Fruit fly (Drosophila melanogaster) whole organism, embryonic: ENCODE measurements around the gene natalisin.

Source experiments
- ATbp ChIP-seq: fragments of 200-800 bp; sonication (Bioruptor generic); optimal IDR thresholded peaks from 2 replicates; lab custom pipeline; 2017; ENCODE audit warnings: missing biosample characterization, mild to moderate bottlenecking, missing genetic modification characterization, missing genetic modification reagents
- CG8290 ChIP-seq, 3 experiments: fragments of 200-800 bp; sonication (Bioruptor generic); optimal IDR thresholded peaks; 2 replicates each; lab custom pipeline; 2016 to 2019; ENCODE audit warnings: missing biosample characterization in 3 of 3, missing genetic modification characterization in 3 of 3, mild to moderate bottlenecking in 2 of 3, moderate library complexity in 1 of 3
- Gug ChIP-seq: fragments of 200-800 bp; sonication (Bioruptor generic); IDR thresholded peaks from 4 replicates; pipeline ENCODE4 v1.3.6; 2022; ENCODE audit warnings: missing biosample characterization, missing genetic modification characterization
- Ravus ChIP-seq: fragments of 200-800 bp; sonication (Bioruptor generic); IDR thresholded peaks from 2 replicates; pipeline ENCODE4 v1.3.6; 2022; ENCODE audit warnings: missing biosample characterization, missing genetic modification characterization

- TF ChIP-seq CG8290 (GFP tag; optimal IDR thresholded peaks at IDR 0.05; lab: Kevin White, UChicago) (no peak), CG8290 (tag; optimal IDR thresholded peaks at IDR 0.05; lab: Kevin White, UChicago) (no peak), Gug (GFP tag; lab: Robert Waterston, UW) (no peak), Ravus (GFP tag; lab: Robert Waterston, UW) (no peak), ATbp (GFP tag; lab: Kevin White, UChicago) (no peak)
Measured at dm6 chr3R:14462341-14462740, 43.9 kb downstream of the natalisin start.
